Worm (Caenorhabditis elegans): Measurements from ENCODE around the gene mex-1.

DNA sequence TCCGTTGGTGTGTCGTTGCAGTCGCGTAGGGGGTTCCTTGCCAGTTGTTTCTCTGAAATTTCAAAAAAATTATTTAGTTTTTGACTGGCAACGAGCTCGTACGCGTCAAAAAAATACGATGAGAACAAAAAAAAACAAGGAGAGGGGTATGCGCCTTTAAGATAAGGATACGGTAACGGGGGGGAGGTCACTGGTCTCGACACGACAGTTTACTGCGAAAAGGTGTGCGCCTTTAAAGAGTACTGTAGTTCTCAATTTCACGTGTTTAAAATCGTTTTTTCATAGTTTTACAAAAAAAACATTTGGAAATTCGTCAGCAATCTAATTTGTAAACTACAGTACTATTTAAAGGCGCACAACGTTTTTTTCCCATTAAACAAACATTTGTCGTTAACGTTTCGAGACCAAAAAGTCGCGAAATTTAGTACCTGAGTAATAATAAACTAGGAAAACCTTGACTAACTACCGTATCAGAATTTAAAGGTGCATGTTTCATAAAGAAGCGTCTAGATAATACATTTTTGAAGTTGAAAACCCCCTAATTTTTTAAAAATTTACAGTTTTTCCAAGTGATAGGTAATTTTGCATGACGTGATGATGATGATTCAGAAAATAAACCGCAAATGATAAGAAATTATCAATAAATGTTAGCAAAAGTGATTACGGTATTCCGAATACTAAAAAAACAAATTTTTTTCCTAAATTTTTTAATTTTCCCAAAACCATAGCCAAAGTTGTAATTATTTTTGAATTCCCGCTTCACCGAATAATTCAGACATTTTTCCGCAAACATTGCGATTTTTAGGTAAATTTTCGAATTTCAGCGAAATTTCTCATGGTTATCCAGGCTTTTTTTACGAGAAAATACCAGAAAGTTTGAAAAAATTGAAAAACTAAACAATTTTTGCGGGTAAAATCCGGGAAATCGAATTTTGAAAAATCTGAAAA, 5.9 kb downstream of the mex-1 start:
- TF ChIP-seq him-1 (tag; optimal IDR thresholded peaks at IDR 0.05) (no peak), W03F9.2 (tag; optimal IDR thresholded peaks at IDR 0.05) (no peak)
